Fruit fly (Drosophila melanogaster) whole organism, embryonic: Measurements from ENCODE around the gene siz.

Experiments used
- B-H2 ChIP-seq: fragments of 200-800 bp; sonication (Bioruptor generic); optimal IDR thresholded peaks from 2 replicates; lab custom pipeline; 2018; ENCODE audit warnings: missing biosample characterization, mild to moderate bottlenecking, missing genetic modification characterization
- C15 ChIP-seq: fragments of 200-800 bp; sonication (Bioruptor generic); IDR thresholded peaks from 3 replicates; pipeline ENCODE4 v1.3.6; 2022; ENCODE audit warnings: missing biosample characterization, missing genetic modification characterization
- CG10543 ChIP-seq: fragments of 200-800 bp; sonication (Bioruptor generic); optimal IDR thresholded peaks from 3 replicates; lab custom pipeline; 2017; ENCODE audit warnings: missing biosample characterization, mild to moderate bottlenecking, missing genetic modification characterization, moderate library complexity
- CG11560 ChIP-seq: fragments of 200-800 bp; sonication (Bioruptor generic); IDR thresholded peaks from 3 replicates; pipeline ENCODE4 v1.3.6; 2022; ENCODE audit warnings: missing biosample characterization, missing genetic modification characterization
- CG12299 ChIP-seq: fragments of 200-800 bp; sonication (Bioruptor generic); optimal IDR thresholded peaks from 2 replicates; lab custom pipeline; 2018; ENCODE audit warnings: missing biosample characterization, mild to moderate bottlenecking, missing genetic modification characterization
- CG13123 ChIP-seq: fragments of 200-800 bp; sonication (Bioruptor generic); optimal IDR thresholded peaks from 2 replicates; lab custom pipeline; 2016; ENCODE audit warnings: missing biosample characterization, missing genetic modification characterization
- CG13894 ChIP-seq: fragments of 200-800 bp; sonication (Bioruptor generic); optimal IDR thresholded peaks from 3 replicates; lab custom pipeline; 2018; ENCODE audit warnings: missing biosample characterization, mild to moderate bottlenecking, missing genetic modification characterization, moderate library complexity
- CG15696 ChIP-seq: fragments of 200-800 bp; sonication (Bioruptor generic); optimal IDR thresholded peaks from 2 replicates; lab custom pipeline; 2019; ENCODE audit warnings: missing biosample characterization, mild to moderate bottlenecking, missing genetic modification characterization, moderate library complexity
- CG17829 ChIP-seq: fragments of 200-800 bp; optimal IDR thresholded peaks from 2 replicates; lab custom pipeline; 2019; ENCODE audit warnings: missing biosample characterization, mild to moderate bottlenecking, missing genetic modification characterization, moderate library complexity
- CG18011 ChIP-seq: fragments of 200-800 bp; sonication (Bioruptor generic); optimal IDR thresholded peaks from 2 replicates; lab custom pipeline; 2017; ENCODE audit warnings: missing biosample characterization, missing genetic modification characterization, mild to moderate bottlenecking, moderate library complexity, missing genotype
- CG1832 ChIP-seq: fragments of 200-800 bp; sonication (Bioruptor generic); optimal IDR thresholded peaks from 2 replicates; lab custom pipeline; 2017; ENCODE audit warnings: missing biosample characterization, mild to moderate bottlenecking, missing genetic modification characterization, inconsistent platforms
- CG18599 ChIP-seq: fragments of 200-800 bp; sonication (Bioruptor generic); optimal IDR thresholded peaks from 3 replicates; lab custom pipeline; 2017; ENCODE audit warnings: missing biosample characterization, missing genetic modification characterization, mild to moderate bottlenecking, moderate library complexity, missing genetic modification reagents
- CG2202 ChIP-seq: fragments of 200-800 bp; sonication (Bioruptor generic); optimal IDR thresholded peaks from 2 replicates; lab custom pipeline; 2018; ENCODE audit warnings: missing biosample characterization, mild to moderate bottlenecking, missing genetic modification characterization
- CG2678 ChIP-seq: fragments of 200-800 bp; sonication (Bioruptor generic); optimal IDR thresholded peaks from 3 replicates; lab custom pipeline; 2019; ENCODE audit warnings: missing biosample characterization, mild to moderate bottlenecking, missing genetic modification characterization, moderate library complexity
- CG30403 ChIP-seq: fragments of 200-800 bp; sonication (Bioruptor generic); optimal IDR thresholded peaks from 3 replicates; lab custom pipeline; 2016; ENCODE audit warnings: missing biosample characterization, missing genetic modification characterization
- CG3281 ChIP-seq: fragments of 200-800 bp; sonication (Bioruptor generic); optimal IDR thresholded peaks from 3 replicates; lab custom pipeline; 2017; ENCODE audit warnings: missing biosample characterization, mild to moderate bottlenecking, missing genetic modification characterization
- CG3838 ChIP-seq: fragments of 200-800 bp; sonication (Bioruptor generic); optimal IDR thresholded peaks from 3 replicates; lab custom pipeline; 2016; ENCODE audit warnings: missing biosample characterization, missing genetic modification characterization
- CG6175 ChIP-seq: fragments of 200-800 bp; sonication (Bioruptor generic); IDR thresholded peaks from 3 replicates; pipeline ENCODE4 v1.3.6; 2022; ENCODE audit warnings: missing biosample characterization, missing genetic modification characterization
- CG8281 ChIP-seq: fragments of 200-800 bp; sonication (Bioruptor generic); optimal IDR thresholded peaks from 2 replicates; lab custom pipeline; 2018; ENCODE audit warnings: missing biosample characterization, mild to moderate bottlenecking, missing genetic modification characterization, moderate library complexity
- CG8924 ChIP-seq: fragments of 200-800 bp; optimal IDR thresholded peaks from 3 replicates; lab custom pipeline; 2019; ENCODE audit warnings: missing biosample characterization, mild to moderate bottlenecking, missing genetic modification characterization, moderate library complexity
- CoRest ChIP-seq: fragments of 200-800 bp; sonication (Bioruptor generic); optimal IDR thresholded peaks from 3 replicates; lab custom pipeline; 2018; ENCODE audit warnings: missing biosample characterization, mild to moderate bottlenecking, missing genetic modification characterization, moderate library complexity
- Lhr ChIP-seq: fragments of 200-800 bp; sonication (Bioruptor generic); optimal IDR thresholded peaks from 3 replicates; lab custom pipeline; 2017; ENCODE audit warnings: mild to moderate bottlenecking, missing biosample characterization, missing genetic modification reagents, missing genetic modification characterization
- MTF-1 ChIP-seq: fragments of 200-800 bp; sonication (Bioruptor generic); optimal IDR thresholded peaks from 2 replicates; lab custom pipeline; 2018; ENCODE audit warnings: missing biosample characterization, mild to moderate bottlenecking, missing genetic modification characterization, borderline replicate concordance
- Med ChIP-seq: fragments of 200-800 bp; sonication (Bioruptor generic); peaks from one replicate; lab custom pipeline; 2016; ENCODE audit warnings: missing biosample characterization, missing genetic modification characterization, mild to moderate bottlenecking, inconsistent platforms, moderate library complexity
- NC2β ChIP-seq: fragments of 200-800 bp; sonication (Bioruptor generic); optimal IDR thresholded peaks from 2 replicates; lab custom pipeline; 2016; ENCODE audit warnings: missing biosample characterization, missing genetic modification characterization
- Nf-YA ChIP-seq: fragments of 200-800 bp; sonication (Bioruptor generic); IDR thresholded peaks from 2 replicates; pipeline ENCODE4 v1.3.6; 2022; ENCODE audit warnings: missing biosample characterization, missing genetic modification characterization
- Opbp ChIP-seq: fragments of 200-800 bp; sonication (Bioruptor generic); IDR thresholded peaks from 3 replicates; pipeline ENCODE4 v1.3.6; 2022; ENCODE audit warnings: missing biosample characterization, missing genetic modification characterization; ENCODE audit not compliant: partially characterized antibody
- Pdp1 ChIP-seq, 2 experiments: fragments of 200-800 bp; sonication (Bioruptor generic); optimal IDR thresholded peaks; 3 replicates each; lab custom pipeline; 2016; ENCODE audit warnings: missing biosample characterization in 2 of 2, missing genetic modification characterization in 2 of 2, mild to moderate bottlenecking in 1 of 2, moderate library complexity in 1 of 2
- Poxn ChIP-seq: fragments of 200-800 bp; sonication (Bioruptor generic); IDR thresholded peaks from 2 replicates; pipeline ENCODE4 v1.3.6; 2022; ENCODE audit warnings: missing biosample characterization, missing genetic modification characterization
- Six4 ChIP-seq: fragments of 200-800 bp; sonication (Bioruptor generic); optimal IDR thresholded peaks from 2 replicates; lab custom pipeline; 2016; ENCODE audit warnings: missing biosample characterization, missing genetic modification characterization
- Usf ChIP-seq: fragments of 200-800 bp; sonication (Bioruptor generic); optimal IDR thresholded peaks from 2 replicates; lab custom pipeline; 2017; ENCODE audit warnings: missing genotype, missing biosample characterization, missing genetic modification characterization
- YL-1 ChIP-seq: fragments of 200-800 bp; sonication (Bioruptor generic); optimal IDR thresholded peaks from 3 replicates; lab custom pipeline; 2017; ENCODE audit warnings: missing biosample characterization, mild to moderate bottlenecking, missing genetic modification characterization
- bigmax ChIP-seq: fragments of 200-800 bp; sonication (Bioruptor generic); optimal IDR thresholded peaks from 2 replicates; lab custom pipeline; 2018; ENCODE audit warnings: missing biosample characterization, mild to moderate bottlenecking, missing genetic modification characterization
- chm ChIP-seq: fragments of 200-800 bp; sonication (Bioruptor generic); IDR thresholded peaks from 2 replicates; pipeline ENCODE4 v1.3.6; 2022; ENCODE audit warnings: missing biosample characterization, missing genetic modification characterization
- danr ChIP-seq: fragments of 200-800 bp; sonication (Bioruptor generic); IDR thresholded peaks from 2 replicates; pipeline ENCODE4 v1.3.6; 2022; ENCODE audit warnings: missing biosample characterization, missing genetic modification characterization
- eve ChIP-seq, 2 experiments: fragments of >200 bp; optimal IDR thresholded peaks; 2 replicates each; lab custom pipeline; 2017; ENCODE audit warnings: missing biosample characterization in 2 of 2, missing genetic modification characterization in 2 of 2
- fd3F ChIP-seq: fragments of 200-800 bp; sonication (Bioruptor generic); optimal IDR thresholded peaks from 2 replicates; lab custom pipeline; 2018; ENCODE audit warnings: missing biosample characterization, mild to moderate bottlenecking, missing genetic modification characterization, moderate library complexity
- gt ChIP-seq: fragments of 200-800 bp; sonication (Bioruptor generic); IDR thresholded peaks from 2 replicates; pipeline ENCODE4 v1.3.6; 2022; ENCODE audit warnings: missing biosample characterization, missing genetic modification characterization
- insv ChIP-seq, 2 experiments: fragments of 200-800 bp; sonication (Bioruptor generic); optimal IDR thresholded peaks; 3 replicates each; lab custom pipeline; 2016 to 2018; ENCODE audit warnings: missing biosample characterization in 2 of 2, missing genetic modification characterization in 2 of 2
- oc ChIP-seq: fragments of 200-800 bp; sonication (Bioruptor generic); optimal IDR thresholded peaks from 2 replicates; lab custom pipeline; 2018; ENCODE audit warnings: missing biosample characterization, mild to moderate bottlenecking, missing genetic modification characterization, moderate library complexity
- row ChIP-seq: fragments of 200-800 bp; sonication (Bioruptor generic); IDR thresholded peaks from 3 replicates; pipeline ENCODE4 v1.3.6; 2022; ENCODE audit warnings: missing biosample characterization, missing genetic modification characterization
- sc ChIP-seq, 3 experiments: fragments of >200 bp in 2 of 3; fragments of 200-800 bp in 1 of 3; sonication (Bioruptor generic) in 1 of 3; optimal IDR thresholded peaks; 2 replicates in 2 of 3; 3 replicates in 1 of 3; lab custom pipeline; 2017; ENCODE audit warnings: mild to moderate bottlenecking in 1 of 3, missing biosample characterization in 1 of 3, missing genetic modification characterization in 1 of 3, missing genetic modification reagents in 1 of 3
- seq ChIP-seq: fragments of 200-800 bp; sonication (Bioruptor generic); IDR thresholded peaks from 2 replicates; pipeline ENCODE4 v1.3.6; 2022; ENCODE audit warnings: missing biosample characterization, missing genetic modification characterization
- shn ChIP-seq: fragments of 200-800 bp; sonication (Bioruptor generic); optimal IDR thresholded peaks from 3 replicates; lab custom pipeline; 2016; ENCODE audit warnings: missing biosample characterization, missing genetic modification characterization
- sim ChIP-seq: fragments of 200-800 bp; sonication (Bioruptor generic); IDR thresholded peaks from 2 replicates; pipeline ENCODE4 v1.3.6; 2022; ENCODE audit warnings: missing biosample characterization, missing genetic modification characterization
- sna ChIP-seq: fragments of 200-800 bp; sonication (Bioruptor generic); IDR thresholded peaks from 2 replicates; pipeline ENCODE4 v1.3.6; 2022; ENCODE audit warnings: missing biosample characterization, missing genetic modification characterization; ENCODE audit not compliant: partially characterized antibody
- ttk ChIP-seq: fragments of 200-800 bp; sonication (Bioruptor generic); IDR thresholded peaks from 2 replicates; pipeline ENCODE4 v2.1.2; 2022; ENCODE audit warnings: missing biosample characterization, missing genetic modification characterization
- usp ChIP-seq: fragments of >200 bp; optimal IDR thresholded peaks from 2 replicates; lab custom pipeline; 2017; ENCODE audit warnings: missing biosample characterization, missing genetic modification characterization

siz gene

DNA sequence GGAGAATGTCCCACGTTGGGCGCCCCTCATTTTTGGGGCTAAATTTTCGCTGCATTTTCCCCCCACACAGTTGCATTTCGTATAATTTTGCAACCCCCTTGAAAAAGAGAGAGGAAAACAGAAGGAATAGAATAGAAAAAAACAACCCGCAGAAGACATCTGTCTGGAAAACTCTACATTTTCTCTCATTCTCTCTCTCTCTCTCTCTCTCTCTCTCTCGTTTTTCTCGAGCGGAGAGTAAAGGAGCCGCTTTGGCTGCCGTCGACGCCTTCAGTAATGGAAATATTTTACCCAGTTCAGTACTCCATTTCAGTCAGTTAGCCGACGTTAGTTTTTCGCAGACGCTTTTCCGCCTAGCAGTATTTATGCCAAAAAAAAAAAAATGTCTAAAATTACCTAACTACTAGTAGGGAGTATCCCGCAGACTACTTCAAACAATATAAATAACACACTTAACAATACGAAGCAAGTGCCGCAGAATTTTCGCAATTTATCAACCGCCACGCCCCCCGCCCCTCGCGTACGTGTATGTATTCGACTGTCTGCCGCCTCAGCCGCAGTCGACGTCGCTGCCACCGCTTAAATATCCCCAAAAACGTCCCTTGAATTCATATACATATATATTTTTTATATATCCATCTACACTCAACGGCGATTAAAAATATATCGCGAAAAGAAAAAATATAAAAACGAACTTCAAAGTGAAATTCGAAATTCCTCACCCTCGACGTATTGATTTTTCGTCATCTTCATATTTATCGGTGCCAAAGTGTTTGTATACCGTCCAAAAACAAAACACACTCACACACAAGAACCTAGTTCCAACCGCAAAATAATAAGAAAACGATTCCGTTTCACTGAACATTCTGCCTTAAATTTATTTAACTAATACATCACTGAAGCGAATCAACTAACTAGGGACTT is 13.7 kb downstream of the siz start (continued):
- no peak for TF ChIP-seq sna
- no peak for TF ChIP-seq CG13894
- no peak for TF ChIP-seq YL-1 (GFP tag; lab: Kevin White, UChicago)
- peak; percentile 55; the same call in 1 of the 2 replicates for TF ChIP-seq seq (GFP tag; lab: Robert Waterston, UW)
- no peak for TF ChIP-seq danr (GFP tag; lab: Robert Waterston, UW)
- TF ChIP-seq CG13123 (GFP tag; lab: Kevin White, UChicago): no peak
- TF ChIP-seq CG15696 (tag; lab: Kevin White, UChicago): no peak
- TF ChIP-seq CG17829 (tag; lab: Kevin White, UChicago): no peak
- no peak for TF ChIP-seq NC2β
- no peak for TF ChIP-seq CG18011 (GFP tag; lab: Kevin White, UChicago)
- peak; percentile 39 for TF ChIP-seq CG1832
- no peak for TF ChIP-seq sc (optimal IDR thresholded peaks at IDR 0.05; lab: Kevin White, UChicago)
- TF ChIP-seq sc (GFP tag; optimal IDR thresholded peaks at IDR 0.05; lab: Kevin White, UChicago): no peak
- TF ChIP-seq chm (GFP tag; lab: Robert Waterston, UW): peak; percentile 20; the same call in 1 of the 2 replicates
- TF ChIP-seq CG8281 (tag; lab: Kevin White, UChicago): no peak
- TF ChIP-seq Poxn: no peak
- TF ChIP-seq Med (GFP tag; lab: Kevin White, UChicago): peak; percentile 60
- TF ChIP-seq CG8924 (tag; lab: Kevin White, UChicago): no peak
- no peak for TF ChIP-seq eve (GFP tag; optimal IDR thresholded peaks at IDR 0.05; lab: Kevin White, UChicago)
- TF ChIP-seq Nf-YA: no peak
- TF ChIP-seq Lhr (GFP tag; lab: Kevin White, UChicago): no peak
- no peak for TF ChIP-seq insv (GFP tag; optimal IDR thresholded peaks at IDR 0.05; lab: Kevin White, UChicago)
- no peak for TF ChIP-seq CG2202
- no peak for TF ChIP-seq CG3838
- TF ChIP-seq usp (GFP tag; lab: Kevin White, UChicago): no peak
- TF ChIP-seq B-H2: no peak
- no peak for TF ChIP-seq shn
- no peak for TF ChIP-seq CG2678 (tag; lab: Kevin White, UChicago)
- TF ChIP-seq oc (tag; lab: Kevin White, UChicago): no peak
- no peak for TF ChIP-seq sim (GFP tag; lab: Robert Waterston, UW)
- no peak for TF ChIP-seq CG30403 (GFP tag; lab: Kevin White, UChicago)
- TF ChIP-seq Six4 (GFP tag; lab: Kevin White, UChicago): no peak
- TF ChIP-seq CG3281 (GFP tag; lab: Kevin White, UChicago): no peak
- TF ChIP-seq CG10543 (GFP tag; lab: Kevin White, UChicago): no peak
- no peak for TF ChIP-seq C15 (GFP tag; lab: Robert Waterston, UW)
- no peak for TF ChIP-seq row
- TF ChIP-seq CoRest (tag; lab: Kevin White, UChicago): no peak
- TF ChIP-seq Pdp1 (GFP tag; optimal IDR thresholded peaks at IDR 0.05; lab: Kevin White, UChicago): no peak
- TF ChIP-seq Opbp: no peak
- no peak for TF ChIP-seq ttk (GFP tag; lab: Robert Waterston, UW)
- no peak for TF ChIP-seq CG6175
- no peak for TF ChIP-seq Usf (GFP tag; lab: Kevin White, UChicago)
- TF ChIP-seq bigmax (GFP tag; lab: Kevin White, UChicago): no peak
- TF ChIP-seq MTF-1 (GFP tag; lab: Kevin White, UChicago): no peak
- no peak for TF ChIP-seq CG12299
- no peak for TF ChIP-seq gt (GFP tag; lab: Robert Waterston, UW)
- no peak for TF ChIP-seq CG11560
- TF ChIP-seq fd3F (GFP tag; lab: Kevin White, UChicago): no peak
- peak; percentile 13 for TF ChIP-seq CG18599 (GFP tag; lab: Kevin White, UChicago)
